Worm (Caenorhabditis elegans): ENCODE results near the gene str-64.

Gene str-64

ce11 chrV:3278101-3278639, 4.9 kb upstream of the str-64 start, which contains the start of gene fbxa-64:
Gene fbxa-64, minus strand, starts transcription at chrV:3278151.
- TF ChIP-seq ahr-1 (tag; optimal IDR thresholded peaks at IDR 0.05) (no peak), ttx-3 (tag; optimal IDR thresholded peaks at IDR 0.05) (no peak), ceh-34 (tag; optimal IDR thresholded peaks at IDR 0.05) (no peak), ceh-6 (GFP tag; optimal IDR thresholded peaks at IDR 0.05) (no peak), lin-11 (tag; optimal IDR thresholded peaks at IDR 0.05) (no peak), sox-2 (GFP tag; IDR thresholded peaks at IDR 0.05) (no peak), ref-2 (tag; optimal IDR thresholded peaks at IDR 0.05) (no peak)

- TF ChIP-seq zip-5 (tag; optimal IDR thresholded peaks at IDR 0.05), result no peak
- TF ChIP-seq elt-2 (tag; optimal IDR thresholded peaks at IDR 0.05), result no peak
- no peak for TF ChIP-seq pros-1 (tag; optimal IDR thresholded peaks at IDR 0.05)
- no peak for TF ChIP-seq dve-1 (tag; optimal IDR thresholded peaks at IDR 0.05)
- TF ChIP-seq ceh-30 (tag; optimal IDR thresholded peaks at IDR 0.05), result no peak
- no peak for TF ChIP-seq ceh-9 (tag; optimal IDR thresholded peaks at IDR 0.05)
- TF ChIP-seq pha-2 (tag; optimal IDR thresholded peaks at IDR 0.05), result no peak
- TF ChIP-seq ceh-48 (tag; optimal IDR thresholded peaks at IDR 0.05), result no peak
- no peak for TF ChIP-seq hlh-30 (tag; optimal IDR thresholded peaks at IDR 0.05; ENCODE audit: insufficient read depth)
- no peak for TF ChIP-seq T23F11.4 (GFP tag; optimal IDR thresholded peaks at IDR 0.05)
- TF ChIP-seq K09A11.1 (tag; optimal IDR thresholded peaks at IDR 0.05; ENCODE audit: insufficient read depth), result no peak
- TF ChIP-seq Y22D7AL.16 (tag; optimal IDR thresholded peaks at IDR 0.05), result no peak
- no peak for TF ChIP-seq pqm-1 (tag; optimal IDR thresholded peaks at IDR 0.05)
- TF ChIP-seq ref-2 (tag; optimal IDR thresholded peaks at IDR 0.05), result no peak
- TF ChIP-seq K02D7.2 (tag; optimal IDR thresholded peaks at IDR 0.05), result no peak
- no peak for TF ChIP-seq sox-4 (tag; optimal IDR thresholded peaks at IDR 0.05)
- no peak for TF ChIP-seq ceh-34 (tag; optimal IDR thresholded peaks at IDR 0.05)
- no peak for TF ChIP-seq hlh-13 (GFP tag; optimal IDR thresholded peaks at IDR 0.05)
- no peak for TF ChIP-seq hlh-8 (tag; optimal IDR thresholded peaks at IDR 0.05)
Measured at ce11 chrV:3279138-3279537, 3.9 kb upstream of the str-64 start.

- TF ChIP-seq ceh-2 (tag; optimal IDR thresholded peaks at IDR 0.05) (no peak), F13H6.1 (tag; optimal IDR thresholded peaks at IDR 0.05) (no peak), pax-1 (tag; optimal IDR thresholded peaks at IDR 0.05) (no peak), pha-2 (tag; optimal IDR thresholded peaks at IDR 0.05) (no peak), ahr-1 (tag; optimal IDR thresholded peaks at IDR 0.05) (no peak), unc-55 (GFP tag; optimal IDR thresholded peaks at IDR 0.05) (no peak), ttx-3 (tag; optimal IDR thresholded peaks at IDR 0.05) (no peak), pros-1 (tag; optimal IDR thresholded peaks at IDR 0.05) (no peak), hlh-15 (tag; optimal IDR thresholded peaks at IDR 0.05) (no peak), ceh-6 (GFP tag; optimal IDR thresholded peaks at IDR 0.05) (no peak), K09A11.1 (tag; optimal IDR thresholded peaks at IDR 0.05; ENCODE audit: insufficient read depth) (no peak), sox-4 (tag; optimal IDR thresholded peaks at IDR 0.05) (no peak), che-1 (tag; optimal IDR thresholded peaks at IDR 0.05) (no peak)
Measured at ce11 chrV:3280009-3280408, 3.0 kb upstream of the str-64 start, which contains the start of gene T28A11.2. Gene T28A11.2, plus strand, starts transcription at chrV:3280379.

- TF ChIP-seq K02D7.2 (tag; optimal IDR thresholded peaks at IDR 0.05), result no peak
- no peak for TF ChIP-seq gmeb-2 (tag; optimal IDR thresholded peaks at IDR 0.05)
- no peak for TF ChIP-seq hlh-6 (tag; optimal IDR thresholded peaks at IDR 0.05)
- TF ChIP-seq C38D4.7 (GFP tag; optimal IDR thresholded peaks at IDR 0.05), result no peak
- no peak for TF ChIP-seq ceh-48 (tag; optimal IDR thresholded peaks at IDR 0.05)
- TF ChIP-seq hlh-15 (tag; optimal IDR thresholded peaks at IDR 0.05), result no peak
- TF ChIP-seq rnt-1 (tag; optimal IDR thresholded peaks at IDR 0.05), result no peak
- TF ChIP-seq unc-42 (tag; optimal IDR thresholded peaks at IDR 0.05), result no peak
Measured at ce11 chrV:3281523-3281922, 1.5 kb upstream of the str-64 start, which contains the start of gene T28A11.25. Gene T28A11.25, plus strand, starts transcription at chrV:3281823.
